Worm (Caenorhabditis elegans) whole organism, L1 larva: Measurements from ENCODE around the gene K08D10.13.

Source experiments
- C04F5.9 ChIP-seq: sonication (generic microtip); optimal IDR thresholded peaks from 2 replicates; lab custom pipeline; 2016; ENCODE audit warnings: missing genetic modification characterization, missing compliant biosample characterization
- C16A3.4 ChIP-seq: fragments of 150-350 bp; optimal IDR thresholded peaks from 2 replicates; lab custom pipeline; 2014; ENCODE audit warnings: missing biosample characterization, missing genetic modification characterization
- C34B4.2 ChIP-seq: sonication (generic microtip); optimal IDR thresholded peaks from 2 replicates; lab custom pipeline; 2017; ENCODE audit warnings: mild to moderate bottlenecking, missing genetic modification characterization, missing compliant biosample characterization
- aha-1 ChIP-seq: fragments of 150-350 bp; optimal IDR thresholded peaks from 2 replicates; lab custom pipeline; 2014; ENCODE audit warnings: missing biosample characterization, missing genetic modification characterization
- blmp-1 ChIP-seq: fragments of 150-350 bp; optimal IDR thresholded peaks from 2 replicates; lab custom pipeline; 2014; ENCODE audit warnings: missing biosample characterization, missing genetic modification characterization
- ceh-63 ChIP-seq: fragments of 200-800 bp; sonication (Bioruptor generic); optimal IDR thresholded peaks from 2 replicates; lab custom pipeline; 2018; ENCODE audit warnings: mild to moderate bottlenecking, missing genetic modification characterization, missing compliant biosample characterization
- ceh-82 ChIP-seq, 3 experiments: fragments of 150-350 bp in 1 of 3; sonication (generic microtip) in 2 of 3; optimal IDR thresholded peaks; 2 replicates each; lab custom pipeline; 2014 to 2017; ENCODE audit warnings: missing biosample characterization in 3 of 3, missing genetic modification characterization in 3 of 3
- ceh-88 ChIP-seq: fragments of 200-800 bp; sonication (Bioruptor generic); IDR thresholded peaks from 2 replicates; pipeline ENCODE4 v1.3.6; 2022; ENCODE audit warnings: missing genetic modification characterization, missing compliant biosample characterization
- ceh-90 ChIP-seq: sonication (generic microtip); optimal IDR thresholded peaks from 2 replicates; lab custom pipeline; 2016; ENCODE audit warnings: missing genetic modification characterization, missing compliant biosample characterization
- dsc-1 ChIP-seq: sonication (generic microtip); optimal IDR thresholded peaks from 2 replicates; lab custom pipeline; 2016; ENCODE audit warnings: mild to moderate bottlenecking, missing genetic modification characterization, missing compliant biosample characterization
- efl-1 ChIP-seq, 4 experiments: fragments of 150-350 bp; optimal IDR thresholded peaks in 3 of 4; peaks in 1 of 4; 1 replicate in 1 of 4; 2 replicates in 3 of 4; lab custom pipeline; 2014; ENCODE audit warnings: missing biosample characterization in 2 of 4, missing genetic modification characterization in 2 of 4, missing genetic modification reagents in 2 of 4
- egl-13 ChIP-seq: sonication (generic microtip); optimal IDR thresholded peaks from 2 replicates; lab custom pipeline; 2016; ENCODE audit warnings: missing genotype, missing genetic modification reagents, missing genetic modification characterization, missing compliant biosample characterization
- egl-27 ChIP-seq, 2 experiments: fragments of 150-350 bp in 1 of 2; sonication (generic microtip); optimal IDR thresholded peaks; 3 replicates each; lab custom pipeline; 2017 to 2018; ENCODE audit warnings: missing biosample characterization in 2 of 2, missing genetic modification characterization in 2 of 2, missing genetic modification reagents in 2 of 2
- elt-2 ChIP-seq: sonication (generic microtip); optimal IDR thresholded peaks from 2 replicates; lab custom pipeline; 2016; ENCODE audit warnings: missing genetic modification characterization, mild to moderate bottlenecking, inconsistent platforms, missing compliant biosample characterization, missing genetic modification reagents
- elt-3 ChIP-seq, 6 experiments: fragments of 150-350 bp in 1 of 6; sonication (generic microtip); optimal IDR thresholded peaks; 2 replicates each; lab custom pipeline; 2017 to 2018; ENCODE audit warnings: missing biosample characterization in 6 of 6, missing genetic modification characterization in 6 of 6, inconsistent platforms in 1 of 6
- fkh-8 ChIP-seq: sonication (generic microtip); optimal IDR thresholded peaks from 2 replicates; lab custom pipeline; 2016; ENCODE audit warnings: mild to moderate bottlenecking, missing genetic modification characterization, missing compliant biosample characterization
- fos-1 ChIP-seq: fragments of 150-350 bp; optimal IDR thresholded peaks from 2 replicates; lab custom pipeline; 2014; ENCODE audit warnings: missing biosample characterization, missing genetic modification characterization
- hlh-17 ChIP-seq: fragments of 200-800 bp; sonication (Bioruptor generic); optimal IDR thresholded peaks from 2 replicates; lab custom pipeline; 2018; ENCODE audit warnings: missing genetic modification characterization, mild to moderate bottlenecking, missing compliant biosample characterization, moderate library complexity, borderline replicate concordance
- hpl-2 ChIP-seq: fragments of 150-350 bp; optimal IDR thresholded peaks from 2 replicates; lab custom pipeline; 2014; ENCODE audit warnings: missing biosample characterization, missing genetic modification reagents, missing genetic modification characterization
- jun-1 ChIP-seq: fragments of 150-350 bp; optimal IDR thresholded peaks from 2 replicates; lab custom pipeline; 2014; ENCODE audit warnings: missing biosample characterization, missing genetic modification reagents, missing genetic modification characterization
- lin-14 ChIP-seq: fragments of 200-800 bp; sonication (Bioruptor generic); optimal IDR thresholded peaks from 2 replicates; lab custom pipeline; 2018; ENCODE audit warnings: mild to moderate bottlenecking, missing genetic modification characterization, moderate library complexity, missing compliant biosample characterization
- lin-35 ChIP-seq, 2 experiments: fragments of 150-350 bp; optimal IDR thresholded peaks; 2 replicates each; lab custom pipeline; 2014; ENCODE audit warnings: missing biosample characterization in 2 of 2, missing genetic modification characterization in 2 of 2, missing genetic modification reagents in 2 of 2
- lin-39 ChIP-seq: fragments of 150-350 bp; optimal IDR thresholded peaks from 2 replicates; lab custom pipeline; 2014; ENCODE audit warnings: missing biosample characterization, missing genetic modification reagents, missing genetic modification characterization
- lir-3 ChIP-seq: sonication (generic microtip); optimal IDR thresholded peaks from 2 replicates; lab custom pipeline; 2016; ENCODE audit warnings: mild to moderate bottlenecking, missing genetic modification characterization, moderate library complexity, missing compliant biosample characterization; ENCODE audit not compliant: poor library complexity
- mab-9 ChIP-seq: fragments of 200-800 bp; sonication (Bioruptor generic); IDR thresholded peaks from 2 replicates; pipeline ENCODE4 v1.3.6; 2022; ENCODE audit warnings: missing genetic modification reagents, missing genetic modification characterization, missing compliant biosample characterization
- mdl-1 ChIP-seq, 2 experiments: fragments of 150-350 bp; optimal IDR thresholded peaks; 2 replicates each; lab custom pipeline; 2014 to 2017; ENCODE audit warnings: missing biosample characterization in 2 of 2, missing genetic modification characterization in 2 of 2, inconsistent platforms in 1 of 2
- nhr-11 ChIP-seq: fragments of 150-350 bp; optimal IDR thresholded peaks from 2 replicates; lab custom pipeline; 2014; ENCODE audit warnings: missing biosample characterization, missing genetic modification characterization
- nhr-19 ChIP-seq: fragments of 200-800 bp; sonication (Bioruptor generic); conservative IDR thresholded peaks from 2 replicates; pipeline ENCODE4 v1.3.6; 2022; ENCODE audit warnings: missing genetic modification characterization, missing compliant biosample characterization
- nhr-20 ChIP-seq: sonication (generic microtip); optimal IDR thresholded peaks from 2 replicates; lab custom pipeline; 2016; ENCODE audit warnings: mild to moderate bottlenecking, missing genetic modification characterization, missing compliant biosample characterization
- nhr-71 ChIP-seq: sonication (generic microtip); optimal IDR thresholded peaks from 2 replicates; lab custom pipeline; 2016; ENCODE audit warnings: mild to moderate bottlenecking, missing genetic modification characterization, moderate library complexity, missing compliant biosample characterization
- pax-3 ChIP-seq: fragments of 200-800 bp; sonication (Bioruptor generic); optimal IDR thresholded peaks from 2 replicates; lab custom pipeline; 2018; ENCODE audit warnings: mild to moderate bottlenecking, missing genetic modification characterization, moderate library complexity, missing compliant biosample characterization
- rnt-1 ChIP-seq: sonication (generic microtip); optimal IDR thresholded peaks from 2 replicates; lab custom pipeline; 2016; ENCODE audit warnings: mild to moderate bottlenecking, missing genetic modification characterization, moderate library complexity, missing compliant biosample characterization
- skn-1 ChIP-seq: fragments of 150-350 bp; optimal IDR thresholded peaks from 2 replicates; lab custom pipeline; 2014; ENCODE audit warnings: missing biosample characterization, missing genetic modification characterization
- sox-4 ChIP-seq: sonication (generic microtip); optimal IDR thresholded peaks from 2 replicates; lab custom pipeline; 2016; ENCODE audit warnings: missing genetic modification characterization, missing compliant biosample characterization
- tbx-2 ChIP-seq: sonication (generic microtip); optimal IDR thresholded peaks from 2 replicates; lab custom pipeline; 2016; ENCODE audit warnings: missing genetic modification characterization, missing compliant biosample characterization
- unc-130 ChIP-seq: fragments of 150-350 bp; optimal IDR thresholded peaks from 2 replicates; lab custom pipeline; 2017; ENCODE audit warnings: missing biosample characterization, missing genetic modification characterization, inconsistent platforms
- unc-30 ChIP-seq: sonication (generic microtip); optimal IDR thresholded peaks from 2 replicates; lab custom pipeline; 2017; ENCODE audit warnings: missing biosample characterization, missing genetic modification characterization
- unc-86 ChIP-seq: sonication (generic microtip); optimal IDR thresholded peaks from 2 replicates; lab custom pipeline; 2016; ENCODE audit warnings: missing genetic modification characterization, missing compliant biosample characterization
- xbp-1 ChIP-seq: sonication (generic microtip); optimal IDR thresholded peaks from 2 replicates; lab custom pipeline; 2016; ENCODE audit warnings: missing genetic modification characterization, missing compliant biosample characterization
- ztf-11 ChIP-seq, 2 experiments: sonication (generic microtip); optimal IDR thresholded peaks; 2 replicates each; lab custom pipeline; 2016 to 2017; ENCODE audit warnings: missing genetic modification characterization in 2 of 2, missing biosample characterization in 1 of 2, missing compliant biosample characterization in 1 of 2

Gene K08D10.13

DNA sequence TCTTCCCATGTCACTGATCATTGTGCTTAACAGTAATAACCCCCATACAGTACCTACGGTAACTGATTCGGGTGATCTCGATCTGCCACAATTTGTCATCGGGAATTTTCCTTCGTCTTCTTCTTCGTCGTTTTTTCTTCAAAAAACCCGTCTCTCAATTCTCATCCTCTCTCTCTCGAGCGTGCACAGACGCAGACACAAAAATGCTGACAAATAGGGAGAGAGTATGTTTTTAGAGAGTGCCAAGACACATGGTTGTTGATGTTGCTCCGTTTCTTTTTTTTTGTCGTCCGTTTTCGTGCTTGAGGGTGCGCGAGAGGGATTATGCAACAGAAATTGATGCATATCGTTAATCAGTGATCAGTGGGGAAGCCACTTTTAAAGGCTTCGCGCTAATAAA lies 44.0 kb upstream of the K08D10.13 start (continued):
- TF ChIP-seq elt-3 (tag; optimal IDR thresholded peaks at IDR 0.05; lab: Kevin White, UChicago) (peak in 3 of 6 experiments; percentile 23 to 72 (median 47)), hpl-2 (GFP tag; lab: Kevin White, UChicago) (no peak), aha-1 (no peak), unc-130 (tag; lab: Kevin White, UChicago) (no peak), pax-3 (tag; lab: Kevin White, UChicago) (peak; percentile 7), xbp-1 (tag; lab: Kevin White, UChicago) (peak; percentile 10), nhr-19 (GFP tag; lab: Robert Waterston, UW) (peak; percentile 34), blmp-1 (peak; percentile 76), lir-3 (no peak), tbx-2 (tag; lab: Kevin White, UChicago) (peak; percentile 32), nhr-11 (tag; lab: Kevin White, UChicago) (no peak), skn-1 (tag; lab: Kevin White, UChicago) (peak; percentile 100), nhr-20 (peak; percentile 72)

DNA sequence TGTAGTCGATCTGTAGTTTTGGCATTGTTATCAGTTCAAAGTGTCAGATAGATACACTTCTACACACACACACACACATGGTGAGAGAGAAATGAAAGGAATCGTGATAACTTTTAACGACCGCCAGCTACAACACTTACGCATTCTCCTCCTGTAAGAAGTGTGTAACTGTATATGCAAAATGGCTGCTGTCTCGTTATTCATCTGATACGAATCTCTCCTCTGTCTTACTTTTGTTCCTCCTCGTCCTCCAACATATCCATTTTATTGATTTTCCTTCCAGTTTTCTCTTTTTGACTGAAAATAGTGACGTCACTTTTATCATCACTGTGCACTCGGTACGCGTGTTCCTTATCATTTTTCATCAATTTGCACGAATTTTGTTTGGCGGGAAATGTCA lies 41.4 kb upstream of the K08D10.13 start:
- TF ChIP-seq C34B4.2 (tag; lab: Kevin White, UChicago) (no peak), nhr-20 (peak; percentile 11), nhr-71 (peak; percentile 10), fos-1 (tag; lab: Kevin White, UChicago) (no peak), tbx-2 (tag; lab: Kevin White, UChicago) (no peak), lin-35 (GFP tag; optimal IDR thresholded peaks at IDR 0.05; lab: Kevin White, UChicago) (peak in 1 of 2 experiments; percentile 12), elt-2 (tag; lab: Kevin White, UChicago) (peak; percentile 68)

DNA sequence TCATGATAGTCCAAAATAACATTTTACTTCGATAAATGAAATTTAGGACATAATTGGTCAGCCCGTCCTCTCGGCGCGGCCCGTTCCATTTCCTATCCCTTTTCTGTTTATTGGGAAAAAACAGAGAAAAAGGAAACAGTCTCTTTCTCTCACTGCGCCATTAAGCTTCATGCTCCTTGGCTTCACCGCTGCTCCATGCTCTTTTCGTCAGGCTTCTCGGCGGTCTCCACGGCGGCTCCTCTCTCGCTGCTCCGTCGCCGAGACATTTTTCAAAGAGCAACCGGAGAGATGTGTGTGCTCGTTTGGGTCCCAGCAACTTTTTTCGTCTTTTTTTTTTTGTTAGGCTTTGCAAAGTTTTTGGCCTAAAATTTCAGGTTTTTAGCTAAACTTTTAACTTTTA lies 39.5 kb upstream of the K08D10.13 start:
- peak; percentile 4 for TF ChIP-seq nhr-71
- peak; percentile 60 for TF ChIP-seq lin-14 (GFP tag; lab: Kevin White, UChicago)
- peak in 1 of 3 experiments; percentile 7 for TF ChIP-seq ceh-82 (tag; optimal IDR thresholded peaks at IDR 0.05; lab: Kevin White, UChicago)
- TF ChIP-seq skn-1 (tag; lab: Kevin White, UChicago), result peak; percentile 13
- TF ChIP-seq fkh-8 (tag; lab: Kevin White, UChicago), result peak; percentile 25
- TF ChIP-seq efl-1 (optimal IDR thresholded peaks at IDR 0.05; lab: Kevin White, UChicago), result no peak
- no peak for TF ChIP-seq efl-1 (GFP tag; optimal IDR thresholded peaks at IDR 0.05 in 1 of 2; lab: Kevin White, UChicago)

DNA sequence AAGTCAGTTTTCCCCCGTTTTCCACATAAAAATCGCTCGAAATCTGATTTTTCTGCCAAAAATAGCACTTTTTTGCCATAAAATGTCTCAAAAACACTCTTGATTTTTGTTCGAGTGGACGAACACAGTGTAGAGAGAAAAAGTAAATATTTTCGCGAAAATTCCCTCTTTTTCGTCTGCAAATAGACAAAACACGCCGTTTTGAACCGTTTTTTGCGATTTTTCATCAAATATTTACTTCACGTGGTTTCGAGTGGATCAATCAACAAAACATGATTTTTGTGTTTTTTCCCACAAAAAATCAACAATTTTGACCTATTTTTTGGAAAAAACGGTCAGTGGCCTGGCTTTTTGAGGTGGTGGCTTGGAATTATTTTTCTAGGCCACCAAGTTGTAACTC lies 37.7 kb upstream of the K08D10.13 start:
- TF ChIP-seq nhr-20, result no peak
- TF ChIP-seq nhr-71, result no peak
- TF ChIP-seq lin-14 (GFP tag; lab: Kevin White, UChicago), result no peak
- TF ChIP-seq ztf-11 (tag; optimal IDR thresholded peaks at IDR 0.05; lab: Kevin White, UChicago), result no peak
- peak; percentile 16 for TF ChIP-seq skn-1 (tag; lab: Kevin White, UChicago)
- no peak for TF ChIP-seq hpl-2 (GFP tag; lab: Kevin White, UChicago)
- no peak for TF ChIP-seq jun-1

DNA sequence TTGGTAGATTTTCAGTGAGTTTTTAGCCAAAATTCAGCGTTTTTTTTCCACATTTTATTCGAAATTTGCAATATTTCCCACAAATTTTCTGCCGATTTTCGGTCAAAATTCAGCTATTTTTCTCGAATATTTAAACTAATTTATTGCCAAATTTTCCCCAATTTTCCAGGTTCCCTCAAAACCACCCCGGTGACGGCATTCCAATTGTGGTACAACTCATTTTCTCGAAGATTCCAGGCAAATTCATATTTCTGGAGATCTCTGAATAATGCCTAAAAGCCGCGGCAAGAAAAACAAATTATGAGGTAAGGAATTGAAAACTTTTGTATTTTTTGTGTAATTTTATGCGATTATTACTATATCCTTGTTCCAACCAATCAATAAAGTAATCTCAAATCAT lies 35.7 kb upstream of the K08D10.13 start, which contains the start of gene osgn-1:
Gene osgn-1, plus strand, starts transcription at position 301 of the 400 bp plus-strand sequence.
- TF ChIP-seq sox-4 (tag; lab: Kevin White, UChicago) (no peak), mab-9 (GFP tag; lab: Robert Waterston, UW) (no peak), rnt-1 (tag; lab: Kevin White, UChicago) (no peak), unc-86 (tag; lab: Kevin White, UChicago) (no peak), ceh-88 (GFP tag; lab: Robert Waterston, UW) (no peak), dsc-1 (tag; lab: Kevin White, UChicago) (no peak), lin-14 (GFP tag; lab: Kevin White, UChicago) (no peak), skn-1 (tag; lab: Kevin White, UChicago) (no peak), hlh-17 (GFP tag; lab: Kevin White, UChicago) (no peak), blmp-1 (no peak), ceh-90 (tag; lab: Kevin White, UChicago) (no peak), ceh-63 (no peak), C04F5.9 (tag; lab: Kevin White, UChicago) (no peak), lin-39 (tag; lab: Kevin White, UChicago) (no peak), mdl-1 (tag; optimal IDR thresholded peaks at IDR 0.05; lab: Kevin White, UChicago) (no peak), egl-13 (tag; lab: Kevin White, UChicago) (no peak), egl-27 (tag; optimal IDR thresholded peaks at IDR 0.05; lab: Kevin White, UChicago) (no peak), efl-1 (optimal IDR thresholded peaks at IDR 0.05; lab: Kevin White, UChicago) (no peak), efl-1 (GFP tag; optimal IDR thresholded peaks at IDR 0.05 in 1 of 2; lab: Kevin White, UChicago) (no peak), unc-30 (tag; lab: Kevin White, UChicago) (no peak), C16A3.4 (tag; lab: Kevin White, UChicago) (no peak)
